Fruit fly (Drosophila melanogaster) whole organism, embryonic: Measurements from ENCODE around the gene CG32192.
A peak's percentile ranks its signal among the peaks of the same experiment; 100 is the strongest.

Experiments
- Aef1 ChIP-seq: fragments of 200-800 bp; sonication (Bioruptor generic); IDR thresholded peaks from 3 replicates; pipeline ENCODE4 v1.3.6; 2022; ENCODE audit warnings: missing biosample characterization, missing genetic modification characterization
- CG10274 ChIP-seq: fragments of 200-800 bp; sonication (Bioruptor generic); optimal IDR thresholded peaks from 3 replicates; lab custom pipeline; 2017; ENCODE audit warnings: missing biosample characterization, mild to moderate bottlenecking, missing genetic modification characterization
- CG10431 ChIP-seq: fragments of 200-800 bp; sonication (Bioruptor generic); optimal IDR thresholded peaks from 3 replicates; lab custom pipeline; 2018; ENCODE audit warnings: missing biosample characterization, mild to moderate bottlenecking, missing genetic modification characterization
- CG11093 ChIP-seq: fragments of 200-800 bp; sonication (Bioruptor generic); IDR thresholded peaks from 3 replicates; pipeline ENCODE4 v1.3.6; 2022; ENCODE audit warnings: missing biosample characterization, missing genetic modification characterization
- CG11398 ChIP-seq: fragments of 200-800 bp; sonication (Bioruptor generic); optimal IDR thresholded peaks from 2 replicates; lab custom pipeline; 2016; ENCODE audit warnings: missing biosample characterization, missing genetic modification characterization
- CG13287 ChIP-seq: fragments of 200-800 bp; sonication (Bioruptor generic); IDR thresholded peaks from 2 replicates; pipeline ENCODE4 v1.3.6; 2022; ENCODE audit warnings: missing biosample characterization, missing genetic modification characterization; ENCODE audit not compliant: partially characterized antibody
- CG13775 ChIP-seq: fragments of 200-800 bp; sonication (Bioruptor generic); optimal IDR thresholded peaks from 3 replicates; lab custom pipeline; 2017; ENCODE audit warnings: missing biosample characterization, mild to moderate bottlenecking, missing genetic modification characterization
- CG13894 ChIP-seq: fragments of 200-800 bp; sonication (Bioruptor generic); optimal IDR thresholded peaks from 3 replicates; lab custom pipeline; 2018; ENCODE audit warnings: missing biosample characterization, mild to moderate bottlenecking, missing genetic modification characterization, moderate library complexity
- CG17912 ChIP-seq: fragments of 200-800 bp; sonication (Bioruptor generic); optimal IDR thresholded peaks from 2 replicates; lab custom pipeline; 2018; ENCODE audit warnings: missing biosample characterization, mild to moderate bottlenecking, missing genetic modification characterization
- CG2116 ChIP-seq: fragments of 200-800 bp; sonication (Bioruptor generic); optimal IDR thresholded peaks from 3 replicates; lab custom pipeline; 2018; ENCODE audit warnings: missing biosample characterization, mild to moderate bottlenecking, missing genetic modification characterization
- CG3065 ChIP-seq: fragments of 200-800 bp; sonication (Bioruptor generic); optimal IDR thresholded peaks from 2 replicates; lab custom pipeline; 2016; ENCODE audit warnings: missing biosample characterization, missing genetic modification characterization
- CG4282 ChIP-seq: fragments of 200-800 bp; sonication (Bioruptor generic); optimal IDR thresholded peaks from 2 replicates; lab custom pipeline; 2016; ENCODE audit warnings: missing biosample characterization, missing genetic modification characterization
- CG4328 ChIP-seq: fragments of 200-800 bp; sonication (Bioruptor generic); optimal IDR thresholded peaks from 3 replicates; lab custom pipeline; 2017; ENCODE audit warnings: missing biosample characterization, missing genetic modification reagents, missing genetic modification characterization
- CG6813 ChIP-seq: fragments of 200-800 bp; sonication (Bioruptor generic); optimal IDR thresholded peaks from 2 replicates; lab custom pipeline; 2017; ENCODE audit warnings: missing biosample characterization, missing genetic modification characterization, mild to moderate bottlenecking, moderate library complexity, missing genetic modification reagents
- CG7745 ChIP-seq: fragments of 200-800 bp; sonication (Bioruptor generic); optimal IDR thresholded peaks from 2 replicates; lab custom pipeline; 2018; ENCODE audit warnings: missing biosample characterization, mild to moderate bottlenecking, missing genetic modification characterization, moderate library complexity
- CG7786 ChIP-seq: fragments of 200-800 bp; sonication (Bioruptor generic); optimal IDR thresholded peaks from 2 replicates; lab custom pipeline; 2016; ENCODE audit warnings: missing biosample characterization, missing genetic modification characterization
- CG7839 ChIP-seq: fragments of 200-800 bp; sonication (Bioruptor generic); optimal IDR thresholded peaks from 3 replicates; lab custom pipeline; 2018; ENCODE audit warnings: missing biosample characterization, mild to moderate bottlenecking, missing genetic modification characterization, moderate library complexity
- CG9797 ChIP-seq: fragments of 200-800 bp; sonication (Bioruptor generic); optimal IDR thresholded peaks from 3 replicates; lab custom pipeline; 2018; ENCODE audit warnings: missing biosample characterization, mild to moderate bottlenecking, missing genetic modification characterization
- D ChIP-seq, 2 experiments: fragments of 200-800 bp in 1 of 2; fragments of >200 bp in 1 of 2; sonication (Bioruptor generic) in 1 of 2; optimal IDR thresholded peaks; 2 replicates in 1 of 2; 3 replicates in 1 of 2; lab custom pipeline; 2017; ENCODE audit warnings: mild to moderate bottlenecking in 1 of 2, missing biosample characterization in 1 of 2, missing genetic modification characterization in 1 of 2, missing genetic modification reagents in 1 of 2
- D19A ChIP-seq: fragments of 200-800 bp; optimal IDR thresholded peaks from 3 replicates; lab custom pipeline; 2019; ENCODE audit warnings: missing biosample characterization, mild to moderate bottlenecking, missing genetic modification characterization, moderate library complexity
- Hey ChIP-seq: fragments of 200-800 bp; sonication (Bioruptor generic); optimal IDR thresholded peaks from 3 replicates; lab custom pipeline; 2018; ENCODE audit warnings: missing biosample characterization, mild to moderate bottlenecking, missing genetic modification characterization
- Mrtf ChIP-seq: fragments of 200-800 bp; sonication (Bioruptor generic); IDR thresholded peaks from 3 replicates; pipeline ENCODE4 v1.3.6; 2022; ENCODE audit warnings: missing biosample characterization, missing genetic modification characterization
- NC2β ChIP-seq: fragments of 200-800 bp; sonication (Bioruptor generic); optimal IDR thresholded peaks from 2 replicates; lab custom pipeline; 2016; ENCODE audit warnings: missing biosample characterization, missing genetic modification characterization
- Neu2 ChIP-seq: fragments of 200-800 bp; sonication (Bioruptor generic); optimal IDR thresholded peaks from 3 replicates; lab custom pipeline; 2016; ENCODE audit warnings: missing biosample characterization, missing genetic modification characterization, borderline replicate concordance
- Nf-YB ChIP-seq: fragments of 200-800 bp; sonication (Bioruptor generic); optimal IDR thresholded peaks from 3 replicates; lab custom pipeline; 2019; ENCODE audit warnings: missing biosample characterization, mild to moderate bottlenecking, missing genetic modification characterization, moderate library complexity
- Stat92E ChIP-seq, 3 experiments: fragments of >200 bp in 2 of 3; fragments of 200-800 bp in 1 of 3; sonication (Bioruptor generic) in 1 of 3; optimal IDR thresholded peaks; 2 replicates each; lab custom pipeline; 2017 to 2019; ENCODE audit warnings: missing biosample characterization in 3 of 3, missing genetic modification characterization in 3 of 3, mild to moderate bottlenecking in 1 of 3, moderate library complexity in 1 of 3
- Usf ChIP-seq: fragments of 200-800 bp; sonication (Bioruptor generic); optimal IDR thresholded peaks from 2 replicates; lab custom pipeline; 2017; ENCODE audit warnings: missing genotype, missing biosample characterization, missing genetic modification characterization
- ab ChIP-seq: fragments of 200-800 bp; sonication (Bioruptor generic); optimal IDR thresholded peaks from 2 replicates; lab custom pipeline; 2016; ENCODE audit warnings: missing biosample characterization, missing genetic modification characterization
- br ChIP-seq: fragments of >200 bp; optimal IDR thresholded peaks from 2 replicates; lab custom pipeline; 2017
- ci ChIP-seq: fragments of 200-800 bp; sonication (Bioruptor generic); IDR thresholded peaks from 3 replicates; pipeline ENCODE4 v1.3.6; 2022; ENCODE audit warnings: missing biosample characterization, missing genetic modification characterization
- crol ChIP-seq: fragments of 200-800 bp; sonication (Bioruptor generic); IDR thresholded peaks from 2 replicates; pipeline ENCODE4 v1.3.6; 2022; ENCODE audit warnings: missing biosample characterization, missing genetic modification characterization
- dpn ChIP-seq, 2 experiments: fragments of 200-800 bp; sonication (Bioruptor generic); optimal IDR thresholded peaks; 3 replicates each; lab custom pipeline; 2016; ENCODE audit warnings: missing biosample characterization in 2 of 2, missing genetic modification characterization in 2 of 2
- eve ChIP-seq, 2 experiments: fragments of >200 bp; optimal IDR thresholded peaks; 2 replicates each; lab custom pipeline; 2017; ENCODE audit warnings: missing biosample characterization in 2 of 2, missing genetic modification characterization in 2 of 2
- ewg ChIP-seq: fragments of 200-800 bp; sonication (Bioruptor generic); optimal IDR thresholded peaks from 3 replicates; lab custom pipeline; 2017; ENCODE audit warnings: mild to moderate bottlenecking, missing biosample characterization, missing genetic modification reagents, missing genetic modification characterization
- ham ChIP-seq: fragments of 200-800 bp; sonication (Bioruptor generic); IDR thresholded peaks from 2 replicates; pipeline ENCODE4 v1.3.6; 2022; ENCODE audit warnings: missing biosample characterization, missing genetic modification characterization
- her ChIP-seq: fragments of 200-800 bp; sonication (Bioruptor generic); optimal IDR thresholded peaks from 2 replicates; lab custom pipeline; 2016; ENCODE audit warnings: missing biosample characterization, missing genetic modification characterization
- ind ChIP-seq: fragments of 200-800 bp; sonication (Bioruptor generic); optimal IDR thresholded peaks from 3 replicates; lab custom pipeline; 2016; ENCODE audit warnings: missing biosample characterization, missing genetic modification characterization
- jigr1 ChIP-seq: fragments of 200-800 bp; sonication (Bioruptor generic); IDR thresholded peaks from 3 replicates; pipeline ENCODE4 v1.3.6; 2022; ENCODE audit warnings: missing biosample characterization, missing genetic modification characterization
- lilli ChIP-seq: fragments of 200-800 bp; sonication (Bioruptor generic); optimal IDR thresholded peaks from 3 replicates; lab custom pipeline; 2016; ENCODE audit warnings: missing biosample characterization, missing genetic modification characterization
- lmd ChIP-seq: fragments of 200-800 bp; sonication (Bioruptor generic); IDR thresholded peaks from 2 replicates; pipeline ENCODE4 v1.3.6; 2022; ENCODE audit warnings: missing biosample characterization, missing genetic modification characterization
- otp ChIP-seq: fragments of 200-800 bp; sonication (Bioruptor generic); IDR thresholded peaks from 3 replicates; pipeline ENCODE4, ENCODE4 v1.3.6; 2022; ENCODE audit warnings: missing biosample characterization, missing genetic modification characterization
- run ChIP-seq: fragments of 200-800 bp; sonication (Bioruptor generic); optimal IDR thresholded peaks from 3 replicates; lab custom pipeline; 2018; ENCODE audit warnings: missing biosample characterization, mild to moderate bottlenecking, missing genetic modification characterization
- shn ChIP-seq: fragments of 200-800 bp; sonication (Bioruptor generic); optimal IDR thresholded peaks from 3 replicates; lab custom pipeline; 2016; ENCODE audit warnings: missing biosample characterization, missing genetic modification characterization
- tio ChIP-seq: fragments of 200-800 bp; sonication (Bioruptor generic); optimal IDR thresholded peaks from 2 replicates; lab custom pipeline; 2017; ENCODE audit warnings: missing biosample characterization, missing genetic modification characterization, inconsistent platforms
- trh ChIP-seq: fragments of 200-800 bp; sonication (Bioruptor generic); optimal IDR thresholded peaks from 2 replicates; lab custom pipeline; 2016; ENCODE audit warnings: missing biosample characterization, missing genetic modification characterization
- ttk ChIP-seq: fragments of 200-800 bp; sonication (Bioruptor generic); IDR thresholded peaks from 2 replicates; pipeline ENCODE4 v2.1.2; 2022; ENCODE audit warnings: missing biosample characterization, missing genetic modification characterization
- yki ChIP-seq: fragments of >200 bp; optimal IDR thresholded peaks from 3 replicates; lab custom pipeline; 2018
- zen ChIP-seq: fragments of 200-800 bp; sonication (Bioruptor generic); optimal IDR thresholded peaks from 3 replicates; lab custom pipeline; 2018; ENCODE audit warnings: missing biosample characterization, mild to moderate bottlenecking, missing genetic modification characterization, moderate library complexity
- zen2 ChIP-seq: fragments of 200-800 bp; sonication (Bioruptor generic); IDR thresholded peaks from 3 replicates; pipeline ENCODE4 v1.3.6; 2022; ENCODE audit warnings: missing biosample characterization, missing genetic modification characterization; ENCODE audit not compliant: partially characterized antibody

Gene CG32192

dm6 chr3L:18029546-18030300 is 10.4 kb upstream of the CG32192 start (continued):
- TF ChIP-seq tio (GFP tag; lab: Kevin White, UChicago) (peak; percentile 58), shn (GFP tag; lab: Kevin White, UChicago) (peak; percentile 57), eve (GFP tag; optimal IDR thresholded peaks at IDR 0.05; lab: Kevin White, UChicago) (no peak), lilli (GFP tag; lab: Kevin White, UChicago) (peak; percentile 25), ham (no peak), trh (GFP tag; lab: Kevin White, UChicago) (peak; percentile 64), CG13287 (GFP tag; lab: Robert Waterston, UW) (peak; percentile 60), CG11093 (no peak; the same call in 2 of the 3 replicates), br (no peak), Hey (tag; lab: Kevin White, UChicago) (peak; percentile 88), run (tag; lab: Kevin White, UChicago) (no peak), crol (GFP tag; lab: Robert Waterston, UW) (peak; percentile 71), CG13894 (tag; lab: Kevin White, UChicago) (peak; percentile 60), CG9797 (GFP tag; lab: Kevin White, UChicago) (peak; percentile 19), CG4282 (GFP tag; lab: Kevin White, UChicago) (no peak), Aef1 (GFP tag; lab: Robert Waterston, UW) (peak; percentile 39; the same call in 1 of the 3 replicates), D19A (peak; percentile 87), otp (GFP tag; lab: Robert Waterston, UW) (peak; percentile 83; the same call in 2 of the 3 replicates), ab (GFP tag; lab: Kevin White, UChicago) (peak; percentile 44), Mrtf (GFP tag; lab: Robert Waterston, UW) (peak; percentile 58; the same call in 2 of the 3 replicates), CG3065 (peak; percentile 38), ttk (GFP tag; lab: Robert Waterston, UW) (no peak; the same call in 1 of the 2 replicates), CG10274 (GFP tag; lab: Kevin White, UChicago) (peak; percentile 16), Neu2 (GFP tag; lab: Kevin White, UChicago) (no peak), CG7839 (tag; lab: Kevin White, UChicago) (peak; percentile 65), zen (tag; lab: Kevin White, UChicago) (no peak), CG6813 (peak; percentile 95), CG2116 (GFP tag; lab: Kevin White, UChicago) (peak; percentile 59), lmd (peak; percentile 18; the same call in 1 of the 2 replicates), CG13775 (GFP tag; lab: Kevin White, UChicago) (no peak), CG11398 (peak; percentile 84), jigr1 (GFP tag; lab: Robert Waterston, UW) (no peak), zen2 (GFP tag; lab: Robert Waterston, UW) (no peak; the same call in 2 of the 3 replicates), dpn (GFP tag; optimal IDR thresholded peaks at IDR 0.05; lab: Kevin White, UChicago) (peak; percentile 28 to 67), CG10431 (GFP tag; lab: Kevin White, UChicago) (peak; percentile 78), ind (GFP tag; lab: Kevin White, UChicago) (no peak), CG7786 (GFP tag; lab: Kevin White, UChicago) (peak; percentile 38), CG7745 (tag; lab: Kevin White, UChicago) (peak; percentile 79), yki (lab: Kevin White, UChicago) (peak; percentile 45), Stat92E (GFP tag; optimal IDR thresholded peaks at IDR 0.05; lab: Kevin White, UChicago) (no peak), D (optimal IDR thresholded peaks at IDR 0.05; lab: Kevin White, UChicago) (no peak), D (GFP tag; optimal IDR thresholded peaks at IDR 0.05; lab: Kevin White, UChicago) (peak; percentile 82), Usf (no peak), NC2β (peak; percentile 83), Nf-YB (peak; percentile 46), ci (peak; percentile 92), ewg (GFP tag; lab: Kevin White, UChicago) (peak; percentile 71), CG4328 (GFP tag; lab: Kevin White, UChicago) (peak; percentile 80), her (GFP tag; lab: Kevin White, UChicago) (peak; percentile 76), CG17912 (GFP tag; lab: Kevin White, UChicago) (peak; percentile 80)
